Fruit fly (Drosophila melanogaster) whole organism, embryonic: Measurements from ENCODE around the gene tws.
A peak's percentile ranks its signal among the peaks of the same experiment; 100 is the strongest.

ENCODE experiments used
- Abd-B ChIP-seq: fragments of 200-800 bp; sonication (Bioruptor generic); optimal IDR thresholded peaks from 2 replicates; lab custom pipeline; 2018; ENCODE audit warnings: missing biosample characterization, mild to moderate bottlenecking, missing genetic modification characterization, moderate library complexity
- CG10267 ChIP-seq: fragments of 200-800 bp; sonication (Bioruptor generic); optimal IDR thresholded peaks from 2 replicates; lab custom pipeline; 2018; ENCODE audit warnings: missing biosample characterization, mild to moderate bottlenecking, missing genetic modification characterization, moderate library complexity
- CG10543 ChIP-seq: fragments of 200-800 bp; sonication (Bioruptor generic); optimal IDR thresholded peaks from 3 replicates; lab custom pipeline; 2017; ENCODE audit warnings: missing biosample characterization, mild to moderate bottlenecking, missing genetic modification characterization, moderate library complexity
- CG13424 ChIP-seq: fragments of 200-800 bp; sonication (Bioruptor generic); optimal IDR thresholded peaks from 2 replicates; lab custom pipeline; 2019; ENCODE audit warnings: missing biosample characterization, mild to moderate bottlenecking, missing genetic modification characterization, moderate library complexity
- CG17359 ChIP-seq: fragments of 200-800 bp; sonication (Bioruptor generic); optimal IDR thresholded peaks from 3 replicates; lab custom pipeline; 2018; ENCODE audit warnings: missing biosample characterization, mild to moderate bottlenecking, missing genetic modification characterization, moderate library complexity
- CG17612 ChIP-seq: fragments of 200-800 bp; sonication (Bioruptor generic); IDR thresholded peaks from 2 replicates; pipeline ENCODE4 v1.3.6; 2022; ENCODE audit warnings: missing biosample characterization, missing genetic modification characterization
- CG2199 ChIP-seq: fragments of 200-800 bp; sonication (Bioruptor generic); IDR thresholded peaks from 3 replicates; pipeline ENCODE4 v1.3.6; 2022; ENCODE audit warnings: missing biosample characterization, missing genetic modification characterization
- CG2678 ChIP-seq: fragments of 200-800 bp; sonication (Bioruptor generic); optimal IDR thresholded peaks from 3 replicates; lab custom pipeline; 2019; ENCODE audit warnings: missing biosample characterization, mild to moderate bottlenecking, missing genetic modification characterization, moderate library complexity
- CG2889 ChIP-seq: fragments of 200-800 bp; sonication (Bioruptor generic); IDR thresholded peaks from 3 replicates; pipeline ENCODE4 v1.3.6; 2022; ENCODE audit warnings: missing biosample characterization, missing genetic modification characterization
- CG32532 ChIP-seq: fragments of 200-800 bp; sonication (Bioruptor generic); IDR thresholded peaks from 2 replicates; pipeline ENCODE4 v1.3.6; 2022; ENCODE audit warnings: missing biosample characterization, missing genetic modification characterization
- CG34224 ChIP-seq: fragments of 200-800 bp; sonication (Bioruptor generic); IDR thresholded peaks from 3 replicates; pipeline ENCODE4 v1.3.6; 2022; ENCODE audit warnings: missing biosample characterization, missing genetic modification characterization; ENCODE audit not compliant: partially characterized antibody
- CG3838 ChIP-seq: fragments of 200-800 bp; sonication (Bioruptor generic); optimal IDR thresholded peaks from 3 replicates; lab custom pipeline; 2016; ENCODE audit warnings: missing biosample characterization, missing genetic modification characterization
- CG43689 ChIP-seq: fragments of 200-800 bp; sonication (Bioruptor generic); IDR thresholded peaks from 2 replicates; pipeline ENCODE4 v1.3.6; 2022; ENCODE audit warnings: missing biosample characterization, missing genetic modification characterization
- CG7357 ChIP-seq: fragments of 200-800 bp; sonication (Bioruptor generic); IDR thresholded peaks from 3 replicates; pipeline ENCODE4 v1.3.6; 2022; ENCODE audit warnings: missing biosample characterization, missing genetic modification characterization
- CG7372 ChIP-seq: fragments of 200-800 bp; sonication (Bioruptor generic); IDR thresholded peaks from 2 replicates; pipeline ENCODE4 v1.3.6; 2022; ENCODE audit warnings: missing biosample characterization, missing genetic modification characterization
- CG7987 ChIP-seq: fragments of 200-800 bp; sonication (Bioruptor generic); optimal IDR thresholded peaks from 2 replicates; lab custom pipeline; 2018; ENCODE audit warnings: missing biosample characterization, mild to moderate bottlenecking, missing genetic modification characterization, moderate library complexity
- CG8765 ChIP-seq: fragments of 200-800 bp; sonication (Bioruptor generic); IDR thresholded peaks from 2 replicates; pipeline ENCODE4 v1.3.6; 2022; ENCODE audit warnings: missing biosample characterization, missing genetic modification characterization
- CG9727 ChIP-seq: fragments of 200-800 bp; sonication (Bioruptor generic); optimal IDR thresholded peaks from 3 replicates; lab custom pipeline; 2017; ENCODE audit warnings: missing biosample characterization, mild to moderate bottlenecking, missing genetic modification characterization
- D19B ChIP-seq: fragments of 200-800 bp; sonication (Bioruptor generic); optimal IDR thresholded peaks from 2 replicates; lab custom pipeline; 2017; ENCODE audit warnings: missing biosample characterization, mild to moderate bottlenecking, missing genetic modification characterization
- Drgx ChIP-seq: fragments of 200-800 bp; sonication (Bioruptor generic); IDR thresholded peaks from 2 replicates; pipeline ENCODE4 v1.3.6; 2022; ENCODE audit warnings: missing biosample characterization, missing genetic modification characterization
- HmgD ChIP-seq: fragments of 200-800 bp; sonication (Bioruptor generic); optimal IDR thresholded peaks from 3 replicates; lab custom pipeline; 2016; ENCODE audit warnings: missing biosample characterization, missing genetic modification characterization
- Hr39 ChIP-seq: fragments of >200 bp; optimal IDR thresholded peaks from 2 replicates; lab custom pipeline; 2017
- Jarid2 ChIP-seq: fragments of 200-800 bp; sonication (Bioruptor generic); optimal IDR thresholded peaks from 3 replicates; lab custom pipeline; 2017; ENCODE audit warnings: mild to moderate bottlenecking, missing biosample characterization, missing genetic modification reagents, missing genetic modification characterization
- Lpt ChIP-seq: fragments of >200 bp; optimal IDR thresholded peaks from 2 replicates; lab custom pipeline; 2018; ENCODE audit warnings: missing biosample characterization, missing genetic modification characterization
- Nf-YA ChIP-seq: fragments of 200-800 bp; sonication (Bioruptor generic); IDR thresholded peaks from 2 replicates; pipeline ENCODE4 v1.3.6; 2022; ENCODE audit warnings: missing biosample characterization, missing genetic modification characterization
- Optix ChIP-seq: fragments of 200-800 bp; sonication (Bioruptor generic); IDR thresholded peaks from 3 replicates; pipeline ENCODE4 v1.3.6; 2022; ENCODE audit warnings: missing biosample characterization, missing genetic modification characterization
- Pdp1 ChIP-seq, 2 experiments: fragments of 200-800 bp; sonication (Bioruptor generic); optimal IDR thresholded peaks; 3 replicates each; lab custom pipeline; 2016; ENCODE audit warnings: missing biosample characterization in 2 of 2, missing genetic modification characterization in 2 of 2, mild to moderate bottlenecking in 1 of 2, moderate library complexity in 1 of 2
- Side ChIP-seq: fragments of 200-800 bp; sonication (Bioruptor generic); optimal IDR thresholded peaks from 2 replicates; lab custom pipeline; 2016; ENCODE audit warnings: missing biosample characterization, missing genetic modification characterization
- Sin3A ChIP-seq: fragments of >200 bp; optimal IDR thresholded peaks from 2 replicates; lab custom pipeline; 2018
- Sry-β ChIP-seq: fragments of 200-800 bp; sonication (Bioruptor generic); optimal IDR thresholded peaks from 2 replicates; lab custom pipeline; 2018; ENCODE audit warnings: missing biosample characterization, mild to moderate bottlenecking, missing genetic modification characterization, moderate library complexity
- bab2 ChIP-seq: fragments of 200-800 bp; sonication (Bioruptor generic); optimal IDR thresholded peaks from 2 replicates; lab custom pipeline; 2016; ENCODE audit warnings: missing biosample characterization, missing genetic modification characterization
- bigmax ChIP-seq: fragments of 200-800 bp; sonication (Bioruptor generic); optimal IDR thresholded peaks from 2 replicates; lab custom pipeline; 2018; ENCODE audit warnings: missing biosample characterization, mild to moderate bottlenecking, missing genetic modification characterization
- bowl ChIP-seq: fragments of 200-800 bp; sonication (Bioruptor generic); IDR thresholded peaks from 2 replicates; pipeline ENCODE4 v1.3.6; 2022; ENCODE audit warnings: missing biosample characterization, missing genetic modification characterization
- bsh ChIP-seq, 2 experiments: fragments of 200-800 bp; sonication (Bioruptor generic); optimal IDR thresholded peaks; 2 replicates each; lab custom pipeline; 2017 to 2018; ENCODE audit warnings: mild to moderate bottlenecking in 2 of 2, missing biosample characterization in 2 of 2, missing genetic modification characterization in 2 of 2, moderate library complexity in 1 of 2
- cad ChIP-seq: fragments of >200 bp; optimal IDR thresholded peaks from 2 replicates; lab custom pipeline; 2017; ENCODE audit warnings: missing biosample characterization, missing genetic modification characterization
- dimm ChIP-seq: fragments of 200-800 bp; sonication (Bioruptor generic); IDR thresholded peaks from 2 replicates; pipeline ENCODE4 v1.3.6; 2022; ENCODE audit warnings: missing biosample characterization, missing genetic modification characterization
- emc ChIP-seq: fragments of 200-800 bp; sonication (Bioruptor generic); optimal IDR thresholded peaks from 2 replicates; lab custom pipeline; 2016; ENCODE audit warnings: missing biosample characterization, missing genetic modification characterization
- ftz-f1 ChIP-seq: fragments of 200-800 bp; sonication (Bioruptor generic); optimal IDR thresholded peaks from 2 replicates; lab custom pipeline; 2016; ENCODE audit warnings: missing biosample characterization, missing genetic modification characterization
- hb ChIP-seq: fragments of 200-800 bp; sonication (Bioruptor generic); IDR thresholded peaks from 3 replicates; pipeline ENCODE4 v1.3.6; 2022; ENCODE audit warnings: missing biosample characterization, missing genetic modification characterization; ENCODE audit not compliant: partially characterized antibody
- inv ChIP-seq: fragments of 200-800 bp; sonication (Bioruptor generic); IDR thresholded peaks from 2 replicates; pipeline ENCODE4 v1.3.6; 2022; ENCODE audit warnings: missing biosample characterization, missing genetic modification characterization; ENCODE audit not compliant: partially characterized antibody
- kay ChIP-seq: fragments of 200-800 bp; sonication (Bioruptor generic); optimal IDR thresholded peaks from 2 replicates; lab custom pipeline; 2016; ENCODE audit warnings: missing biosample characterization, missing genetic modification characterization
- klu ChIP-seq: fragments of 200-800 bp; sonication (Bioruptor generic); IDR thresholded peaks from 2 replicates; pipeline ENCODE4 v1.3.6; 2022; ENCODE audit warnings: missing biosample characterization, missing genetic modification characterization
- nmo ChIP-seq: fragments of 200-800 bp; sonication (Bioruptor generic); optimal IDR thresholded peaks from 2 replicates; lab custom pipeline; 2018; ENCODE audit warnings: missing biosample characterization, mild to moderate bottlenecking, missing genetic modification characterization, moderate library complexity
- peb ChIP-seq: fragments of 200-800 bp; sonication (Bioruptor generic); IDR thresholded peaks from 2 replicates; pipeline ENCODE4 v1.3.6; 2022; ENCODE audit warnings: missing biosample characterization, missing genetic modification characterization
- phol ChIP-seq: fragments of 200-800 bp; sonication (Bioruptor generic); optimal IDR thresholded peaks from 3 replicates; lab custom pipeline; 2018; ENCODE audit warnings: missing biosample characterization, mild to moderate bottlenecking, missing genetic modification characterization, moderate library complexity
- rib ChIP-seq: fragments of 200-800 bp; sonication (Bioruptor generic); IDR thresholded peaks from 2 replicates; pipeline ENCODE4 v1.3.6; 2022; ENCODE audit warnings: missing biosample characterization, missing genetic modification characterization
- salm ChIP-seq: fragments of 200-800 bp; sonication (Bioruptor generic); optimal IDR thresholded peaks from 2 replicates; lab custom pipeline; 2018; ENCODE audit warnings: missing biosample characterization, mild to moderate bottlenecking, missing genetic modification characterization
- sim ChIP-seq: fragments of 200-800 bp; sonication (Bioruptor generic); IDR thresholded peaks from 2 replicates; pipeline ENCODE4 v1.3.6; 2022; ENCODE audit warnings: missing biosample characterization, missing genetic modification characterization
- tgo ChIP-seq: fragments of 200-800 bp; sonication (Bioruptor generic); IDR thresholded peaks from 3 replicates; pipeline ENCODE4 v1.3.6; 2022; ENCODE audit warnings: missing biosample characterization, missing genetic modification characterization
- vfl ChIP-seq: fragments of 200-800 bp; sonication (Bioruptor generic); optimal IDR thresholded peaks from 2 replicates; lab custom pipeline; 2016; ENCODE audit warnings: missing biosample characterization, missing genetic modification characterization
- zen ChIP-seq: fragments of 200-800 bp; sonication (Bioruptor generic); optimal IDR thresholded peaks from 3 replicates; lab custom pipeline; 2018; ENCODE audit warnings: missing biosample characterization, mild to moderate bottlenecking, missing genetic modification characterization, moderate library complexity

The tws gene

dm6 chr3R:10100498-10101196, 38.9 kb downstream of the tws start (continued):
- TF ChIP-seq HmgD (peak; percentile 27), CG2199 (GFP tag; lab: Robert Waterston, UW) (peak; percentile 90; the same call in 2 of the 3 replicates), CG34224 (GFP tag; lab: Robert Waterston, UW) (no peak), Optix (GFP tag; lab: Robert Waterston, UW) (peak; percentile 47; the same call in 1 of the 3 replicates), Hr39 (lab: Kevin White, UChicago) (no peak), CG32532 (GFP tag; lab: Robert Waterston, UW) (peak; percentile 88), nmo (GFP tag; lab: Kevin White, UChicago) (peak; percentile 10), bigmax (GFP tag; lab: Kevin White, UChicago) (no peak), kay (GFP tag; lab: Kevin White, UChicago) (no peak), CG7987 (GFP tag; lab: Kevin White, UChicago) (peak; percentile 78), Sin3A (lab: Kevin White, UChicago) (no peak), salm (tag; lab: Kevin White, UChicago) (no peak), CG10543 (GFP tag; lab: Kevin White, UChicago) (peak; percentile 6), Pdp1 (GFP tag; optimal IDR thresholded peaks at IDR 0.05; lab: Kevin White, UChicago) (peak; percentile 13 to 19), CG17612 (peak; percentile 64; the same call in 1 of the 2 replicates), Drgx (GFP tag; lab: Robert Waterston, UW) (no peak), hb (GFP tag; lab: Robert Waterston, UW) (no peak), ftz-f1 (GFP tag; lab: Kevin White, UChicago) (peak; percentile 63), CG3838 (GFP tag; lab: Kevin White, UChicago) (no peak), bowl (GFP tag; lab: Robert Waterston, UW) (0 out of 2 replicates have a peak, but pooled peaks have one; percentile 58), bsh (GFP tag; optimal IDR thresholded peaks at IDR 0.05; lab: Kevin White, UChicago) (peak in 1 of 2 experiments; percentile 11), dimm (GFP tag; lab: Robert Waterston, UW) (no peak), CG10267 (no peak), bab2 (GFP tag; lab: Kevin White, UChicago) (peak; percentile 21), Jarid2 (GFP tag; lab: Kevin White, UChicago) (no peak), inv (GFP tag; lab: Robert Waterston, UW) (no peak), vfl (GFP tag; lab: Kevin White, UChicago) (no peak), sim (GFP tag; lab: Robert Waterston, UW) (no peak), Sry-β (no peak), D19B (GFP tag; lab: Kevin White, UChicago) (peak; percentile 63), cad (GFP tag; lab: Kevin White, UChicago) (no peak), emc (GFP tag; lab: Kevin White, UChicago) (no peak), zen (tag; lab: Kevin White, UChicago) (no peak), CG2889 (no peak), klu (GFP tag; lab: Robert Waterston, UW) (no peak), CG9727 (no peak), rib (GFP tag; lab: Robert Waterston, UW) (no peak), phol (tag; lab: Kevin White, UChicago) (peak; percentile 0), CG43689 (GFP tag; lab: Robert Waterston, UW) (no peak), Abd-B (no peak), CG7357 (GFP tag; lab: Robert Waterston, UW) (no peak), tgo (GFP tag; lab: Robert Waterston, UW) (peak; percentile 43; the same call in 1 of the 3 replicates), Lpt (GFP tag; lab: Kevin White, UChicago) (no peak), CG17359 (tag; lab: Kevin White, UChicago) (peak; percentile 47), CG2678 (tag; lab: Kevin White, UChicago) (peak; percentile 6), CG7372 (GFP tag; lab: Robert Waterston, UW) (no peak), peb (GFP tag; lab: Robert Waterston, UW) (0 out of 2 replicates have a peak, but pooled peaks have one; percentile 31), Side (GFP tag; lab: Kevin White, UChicago) (peak; percentile 63), Nf-YA (GFP tag; lab: Robert Waterston, UW) (no peak), CG13424 (peak; percentile 3), CG8765 (GFP tag; lab: Robert Waterston, UW) (no peak)
